Fruit fly (Drosophila melanogaster) S2 (cell line): Measurements from ENCODE around the gene SkpE.

Source experiments
- CG8478 ChIP-seq: fragments of >200 bp; optimal IDR thresholded peaks from 2 replicates; lab custom pipeline; 2018
- CTCF ChIP-seq, 2 experiments: fragments of >200 bp; optimal IDR thresholded peaks; 2 replicates each; lab custom pipeline; 2018

Gene SkpE

dm6 chrX:19786823-19787222 lies 37.1 kb downstream of the SkpE start:
- TF ChIP-seq CG8478 (lab: Kevin White, UChicago) (no peak), CTCF (optimal IDR thresholded peaks at IDR 0.05; lab: Kevin White, UChicago) (no peak)

dm6 chrX:19785403-19785802 lies 38.5 kb downstream of the SkpE start:
- TF ChIP-seq CTCF (optimal IDR thresholded peaks at IDR 0.05; lab: Kevin White, UChicago) (no peak), CG8478 (lab: Kevin White, UChicago) (no peak)

- TF ChIP-seq CTCF (optimal IDR thresholded peaks at IDR 0.05; lab: Kevin White, UChicago) (no peak), CG8478 (lab: Kevin White, UChicago) (no peak)
These were observed 39.0 kb downstream of the SkpE start for dm6 chrX:19784875-19785274.

- no peak for TF ChIP-seq CTCF (optimal IDR thresholded peaks at IDR 0.05; lab: Kevin White, UChicago)
- no peak for TF ChIP-seq CG8478 (lab: Kevin White, UChicago)
These were observed 40.4 kb downstream of the SkpE start, which contains the start of gene zld for dm6 chrX:19783457-19783856. TSS of gene zld (minus strand) at chrX:19783548.

- TF ChIP-seq CTCF (optimal IDR thresholded peaks at IDR 0.05; lab: Kevin White, UChicago) (no peak), CG8478 (lab: Kevin White, UChicago) (no peak)
These were observed 41.0 kb downstream of the SkpE start for dm6 chrX:19782736-19783325.

dm6 chrX:19781861-19782260 lies 42.0 kb downstream of the SkpE start:
- TF ChIP-seq CG8478 (lab: Kevin White, UChicago) (no peak), CTCF (optimal IDR thresholded peaks at IDR 0.05; lab: Kevin White, UChicago) (no peak)

dm6 chrX:19775055-19775645 lies 48.7 kb downstream of the SkpE start:
- TF ChIP-seq CTCF (optimal IDR thresholded peaks at IDR 0.05; lab: Kevin White, UChicago): no peak
- TF ChIP-seq CG8478 (lab: Kevin White, UChicago): no peak

- TF ChIP-seq CTCF (optimal IDR thresholded peaks at IDR 0.05; lab: Kevin White, UChicago): no peak
These were observed 49.9 kb downstream of the SkpE start for dm6 chrX:19773734-19774702.
